Fruit fly (Drosophila melanogaster) whole organism, embryonic: ENCODE results near the gene CG10862.

Experiments
- CG10366 ChIP-seq: fragments of 200-800 bp; sonication (Bioruptor generic); IDR thresholded peaks from 2 replicates; pipeline ENCODE4 v1.3.6; 2022; ENCODE audit warnings: missing biosample characterization, missing genetic modification characterization
- CG10654 ChIP-seq: fragments of 200-800 bp; sonication (Bioruptor generic); optimal IDR thresholded peaks from 2 replicates; lab custom pipeline; 2016; ENCODE audit warnings: missing biosample characterization, missing genetic modification characterization
- CG11398 ChIP-seq: fragments of 200-800 bp; sonication (Bioruptor generic); optimal IDR thresholded peaks from 2 replicates; lab custom pipeline; 2016; ENCODE audit warnings: missing biosample characterization, missing genetic modification characterization
- CG11695 ChIP-seq: fragments of 200-800 bp; sonication (Bioruptor generic); IDR thresholded peaks from 3 replicates; pipeline ENCODE4 v1.3.6; 2022; ENCODE audit warnings: missing biosample characterization, missing genetic modification characterization
- CG12155 ChIP-seq: fragments of 200-800 bp; sonication (Bioruptor generic); optimal IDR thresholded peaks from 3 replicates; lab custom pipeline; 2016; ENCODE audit warnings: missing biosample characterization, missing genetic modification characterization
- CG15269 ChIP-seq: fragments of 200-800 bp; sonication (Bioruptor generic); optimal IDR thresholded peaks from 2 replicates; lab custom pipeline; 2018; ENCODE audit warnings: missing biosample characterization, mild to moderate bottlenecking, missing genetic modification characterization, moderate library complexity
- CG15479 ChIP-seq: fragments of 200-800 bp; sonication (Bioruptor generic); optimal IDR thresholded peaks from 3 replicates; lab custom pipeline; 2019; ENCODE audit warnings: missing biosample characterization, mild to moderate bottlenecking, missing genetic modification characterization, moderate library complexity
- CG15696 ChIP-seq: fragments of 200-800 bp; sonication (Bioruptor generic); optimal IDR thresholded peaks from 2 replicates; lab custom pipeline; 2019; ENCODE audit warnings: missing biosample characterization, mild to moderate bottlenecking, missing genetic modification characterization, moderate library complexity
- CG1602 ChIP-seq: fragments of 200-800 bp; sonication (Bioruptor generic); optimal IDR thresholded peaks from 3 replicates; lab custom pipeline; 2016; ENCODE audit warnings: missing biosample characterization, missing genetic modification characterization
- CG2116 ChIP-seq: fragments of 200-800 bp; sonication (Bioruptor generic); optimal IDR thresholded peaks from 3 replicates; lab custom pipeline; 2018; ENCODE audit warnings: missing biosample characterization, mild to moderate bottlenecking, missing genetic modification characterization
- CG2129 ChIP-seq: fragments of 200-800 bp; sonication (Bioruptor generic); IDR thresholded peaks from 2 replicates; pipeline ENCODE4 v1.3.6; 2022; ENCODE audit warnings: missing biosample characterization, missing genetic modification characterization; ENCODE audit not compliant: partially characterized antibody
- CG2202 ChIP-seq: fragments of 200-800 bp; sonication (Bioruptor generic); optimal IDR thresholded peaks from 2 replicates; lab custom pipeline; 2018; ENCODE audit warnings: missing biosample characterization, mild to moderate bottlenecking, missing genetic modification characterization
- CG2875 ChIP-seq: fragments of 200-800 bp; sonication (Bioruptor generic); optimal IDR thresholded peaks from 2 replicates; lab custom pipeline; 2017; ENCODE audit warnings: missing biosample characterization, mild to moderate bottlenecking, missing genetic modification characterization, missing genetic modification reagents
- CG31224 ChIP-seq: fragments of 200-800 bp; sonication (Bioruptor generic); IDR thresholded peaks from 2 replicates; pipeline ENCODE4 v1.3.6; 2022; ENCODE audit warnings: missing biosample characterization, missing genetic modification characterization
- CG31441 ChIP-seq: fragments of 200-800 bp; sonication (Bioruptor generic); IDR thresholded peaks from 2 replicates; pipeline ENCODE4 v1.3.6; 2022; ENCODE audit warnings: missing biosample characterization, missing genetic modification characterization
- CG3281 ChIP-seq: fragments of 200-800 bp; sonication (Bioruptor generic); optimal IDR thresholded peaks from 3 replicates; lab custom pipeline; 2017; ENCODE audit warnings: missing biosample characterization, mild to moderate bottlenecking, missing genetic modification characterization
- CG3407 ChIP-seq: fragments of 200-800 bp; sonication (Bioruptor generic); optimal IDR thresholded peaks from 2 replicates; lab custom pipeline; 2018; ENCODE audit warnings: missing biosample characterization, mild to moderate bottlenecking, missing genetic modification characterization
- CG4404 ChIP-seq: fragments of 200-800 bp; sonication (Bioruptor generic); IDR thresholded peaks from 2 replicates; pipeline ENCODE4 v1.3.6; 2022; ENCODE audit warnings: missing biosample characterization, missing genetic modification characterization
- CG4424 ChIP-seq: fragments of 200-800 bp; sonication (Bioruptor generic); optimal IDR thresholded peaks from 3 replicates; lab custom pipeline; 2016; ENCODE audit warnings: missing biosample characterization, missing genetic modification characterization
- CG4707 ChIP-seq: fragments of 200-800 bp; sonication (Bioruptor generic); optimal IDR thresholded peaks from 2 replicates; lab custom pipeline; 2018; ENCODE audit warnings: missing biosample characterization, mild to moderate bottlenecking, missing genetic modification characterization, moderate library complexity
- CG4730 ChIP-seq: fragments of 200-800 bp; sonication (Bioruptor generic); IDR thresholded peaks from 2 replicates; pipeline ENCODE4 v1.3.6; 2022; ENCODE audit warnings: missing biosample characterization, missing genetic modification characterization
- CG4820 ChIP-seq: fragments of 200-800 bp; sonication (Bioruptor generic); optimal IDR thresholded peaks from 3 replicates; lab custom pipeline; 2016; ENCODE audit warnings: missing biosample characterization, missing genetic modification characterization
- CG6683 ChIP-seq: fragments of 200-800 bp; sonication (Bioruptor generic); optimal IDR thresholded peaks from 2 replicates; lab custom pipeline; 2017; ENCODE audit warnings: missing biosample characterization, mild to moderate bottlenecking, missing genetic modification characterization, missing genetic modification reagents
- CG6813 ChIP-seq: fragments of 200-800 bp; sonication (Bioruptor generic); optimal IDR thresholded peaks from 2 replicates; lab custom pipeline; 2017; ENCODE audit warnings: missing biosample characterization, missing genetic modification characterization, mild to moderate bottlenecking, moderate library complexity, missing genetic modification reagents
- CG7357 ChIP-seq: fragments of 200-800 bp; sonication (Bioruptor generic); IDR thresholded peaks from 3 replicates; pipeline ENCODE4 v1.3.6; 2022; ENCODE audit warnings: missing biosample characterization, missing genetic modification characterization
- CG7372 ChIP-seq: fragments of 200-800 bp; sonication (Bioruptor generic); IDR thresholded peaks from 2 replicates; pipeline ENCODE4 v1.3.6; 2022; ENCODE audit warnings: missing biosample characterization, missing genetic modification characterization
- CG7839 ChIP-seq: fragments of 200-800 bp; sonication (Bioruptor generic); optimal IDR thresholded peaks from 3 replicates; lab custom pipeline; 2018; ENCODE audit warnings: missing biosample characterization, mild to moderate bottlenecking, missing genetic modification characterization, moderate library complexity
- CG9437 ChIP-seq: fragments of 200-800 bp; sonication (Bioruptor generic); optimal IDR thresholded peaks from 2 replicates; lab custom pipeline; 2018; ENCODE audit warnings: missing biosample characterization, mild to moderate bottlenecking, missing genetic modification characterization
- CG9609 ChIP-seq: fragments of 200-800 bp; sonication (Bioruptor generic); optimal IDR thresholded peaks from 3 replicates; lab custom pipeline; 2016; ENCODE audit warnings: missing biosample characterization, missing genetic modification characterization
- Dbx ChIP-seq: fragments of 200-800 bp; sonication (Bioruptor generic); IDR thresholded peaks from 3 replicates; pipeline ENCODE4 v1.3.6; 2022; ENCODE audit warnings: missing biosample characterization, missing genetic modification characterization
- Dp ChIP-seq: fragments of 200-800 bp; sonication (Bioruptor generic); optimal IDR thresholded peaks from 2 replicates; lab custom pipeline; 2018; ENCODE audit warnings: missing biosample characterization, mild to moderate bottlenecking, missing genetic modification characterization, moderate library complexity
- Lim3 ChIP-seq: fragments of 200-800 bp; sonication (Bioruptor generic); IDR thresholded peaks from 2 replicates; pipeline ENCODE4 v1.3.6; 2022; ENCODE audit warnings: missing biosample characterization, missing genetic modification characterization
- NK7.1 ChIP-seq: fragments of 200-800 bp; sonication (Bioruptor generic); optimal IDR thresholded peaks from 3 replicates; lab custom pipeline; 2016; ENCODE audit warnings: missing biosample characterization, missing genetic modification characterization
- Nf-YB ChIP-seq: fragments of 200-800 bp; sonication (Bioruptor generic); optimal IDR thresholded peaks from 3 replicates; lab custom pipeline; 2019; ENCODE audit warnings: missing biosample characterization, mild to moderate bottlenecking, missing genetic modification characterization, moderate library complexity
- Optix ChIP-seq: fragments of 200-800 bp; sonication (Bioruptor generic); IDR thresholded peaks from 3 replicates; pipeline ENCODE4 v1.3.6; 2022; ENCODE audit warnings: missing biosample characterization, missing genetic modification characterization
- YL-1 ChIP-seq: fragments of 200-800 bp; sonication (Bioruptor generic); optimal IDR thresholded peaks from 3 replicates; lab custom pipeline; 2017; ENCODE audit warnings: missing biosample characterization, mild to moderate bottlenecking, missing genetic modification characterization
- bigmax ChIP-seq: fragments of 200-800 bp; sonication (Bioruptor generic); optimal IDR thresholded peaks from 2 replicates; lab custom pipeline; 2018; ENCODE audit warnings: missing biosample characterization, mild to moderate bottlenecking, missing genetic modification characterization
- chinmo ChIP-seq: fragments of 200-800 bp; sonication (Bioruptor generic); IDR thresholded peaks from 4 replicates; pipeline ENCODE4 v1.3.6; 2022; ENCODE audit warnings: missing biosample characterization, missing genetic modification characterization; ENCODE audit not compliant: partially characterized antibody
- disco-r ChIP-seq: fragments of 200-800 bp; sonication (Bioruptor generic); optimal IDR thresholded peaks from 2 replicates; lab custom pipeline; 2016; ENCODE audit warnings: missing biosample characterization, missing genetic modification characterization
- gce ChIP-seq: fragments of 200-800 bp; sonication (Bioruptor generic); IDR thresholded peaks from 3 replicates; pipeline ENCODE4 v1.3.6; 2022; ENCODE audit warnings: missing biosample characterization, missing genetic modification characterization
- gro ChIP-seq: fragments of 200-800 bp; sonication (Bioruptor generic); optimal IDR thresholded peaks from 2 replicates; lab custom pipeline; 2016; ENCODE audit warnings: missing biosample characterization, missing genetic modification characterization
- kah ChIP-seq: fragments of 200-800 bp; sonication (Bioruptor generic); optimal IDR thresholded peaks from 2 replicates; lab custom pipeline; 2018; ENCODE audit warnings: missing biosample characterization, mild to moderate bottlenecking, missing genetic modification characterization
- lbe ChIP-seq: fragments of 200-800 bp; sonication (Bioruptor generic); optimal IDR thresholded peaks from 2 replicates; lab custom pipeline; 2016; ENCODE audit warnings: missing biosample characterization, mild to moderate bottlenecking, missing genetic modification characterization
- lmd ChIP-seq: fragments of 200-800 bp; sonication (Bioruptor generic); IDR thresholded peaks from 2 replicates; pipeline ENCODE4 v1.3.6; 2022; ENCODE audit warnings: missing biosample characterization, missing genetic modification characterization
- mld ChIP-seq: fragments of 200-800 bp; sonication (Bioruptor generic); IDR thresholded peaks from 3 replicates; pipeline ENCODE4 v1.3.6; 2022; ENCODE audit warnings: missing biosample characterization, missing genetic modification characterization; ENCODE audit not compliant: partially characterized antibody
- otp ChIP-seq: fragments of 200-800 bp; sonication (Bioruptor generic); IDR thresholded peaks from 3 replicates; pipeline ENCODE4, ENCODE4 v1.3.6; 2022; ENCODE audit warnings: missing biosample characterization, missing genetic modification characterization
- seq ChIP-seq: fragments of 200-800 bp; sonication (Bioruptor generic); IDR thresholded peaks from 2 replicates; pipeline ENCODE4 v1.3.6; 2022; ENCODE audit warnings: missing biosample characterization, missing genetic modification characterization
- tgo ChIP-seq: fragments of 200-800 bp; sonication (Bioruptor generic); IDR thresholded peaks from 3 replicates; pipeline ENCODE4 v1.3.6; 2022; ENCODE audit warnings: missing biosample characterization, missing genetic modification characterization
- toy ChIP-seq: fragments of 200-800 bp; sonication (Bioruptor generic); IDR thresholded peaks from 2 replicates; pipeline ENCODE4 v1.3.6; 2022; ENCODE audit warnings: missing biosample characterization, missing genetic modification characterization
- unpg ChIP-seq: fragments of 200-800 bp; sonication (Bioruptor generic); optimal IDR thresholded peaks from 3 replicates; lab custom pipeline; 2018; ENCODE audit warnings: missing biosample characterization, mild to moderate bottlenecking, missing genetic modification characterization, moderate library complexity

The CG10862 gene

dm6 chr3L:3632500-3633183 lies 21.9 kb downstream of the CG10862 start (continued):
- peak; percentile 31 for TF ChIP-seq YL-1 (GFP tag; lab: Kevin White, UChicago)
- TF ChIP-seq unpg (GFP tag; lab: Kevin White, UChicago) = peak; percentile 83
- TF ChIP-seq CG11695 (GFP tag; lab: Robert Waterston, UW) = peak; percentile 89
- TF ChIP-seq CG2875 (GFP tag; lab: Kevin White, UChicago) = peak; percentile 54
- TF ChIP-seq CG3281 (GFP tag; lab: Kevin White, UChicago) = peak; percentile 84
- no peak for TF ChIP-seq CG15479 (GFP tag; lab: Kevin White, UChicago)
- TF ChIP-seq CG7372 (GFP tag; lab: Robert Waterston, UW) = peak; percentile 89
- no peak for TF ChIP-seq disco-r
- TF ChIP-seq kah (GFP tag; lab: Kevin White, UChicago) = peak; percentile 24
- peak; percentile 93 for TF ChIP-seq seq (GFP tag; lab: Robert Waterston, UW)
- TF ChIP-seq CG2129 (GFP tag; lab: Robert Waterston, UW) = no peak
- TF ChIP-seq CG6683 (GFP tag; lab: Kevin White, UChicago) = peak; percentile 56
- peak; percentile 81 for TF ChIP-seq CG4404
- TF ChIP-seq CG6813 = peak; percentile 65
- no peak for TF ChIP-seq CG11398 (GFP tag; lab: Kevin White, UChicago)
- peak; percentile 89 for TF ChIP-seq tgo (GFP tag; lab: Robert Waterston, UW)
- peak; percentile 81 for TF ChIP-seq otp (GFP tag; lab: Robert Waterston, UW)
- no peak for TF ChIP-seq CG4707
- TF ChIP-seq CG31224 (GFP tag; lab: Robert Waterston, UW) = peak; percentile 84
- peak; percentile 80 for TF ChIP-seq CG4424 (GFP tag; lab: Kevin White, UChicago)
- TF ChIP-seq CG2116 = peak; percentile 33
- TF ChIP-seq CG3407 (GFP tag; lab: Kevin White, UChicago) = peak; percentile 48
- no peak for TF ChIP-seq CG9609 (GFP tag; lab: Kevin White, UChicago)
- peak; percentile 80 for TF ChIP-seq Lim3 (GFP tag; lab: Robert Waterston, UW)
- peak; percentile 85 for TF ChIP-seq CG7357
- peak; percentile 78 for TF ChIP-seq CG12155 (GFP tag; lab: Kevin White, UChicago)
- peak; percentile 79 for TF ChIP-seq CG4730 (GFP tag; lab: Robert Waterston, UW)
- TF ChIP-seq CG15269 (tag; lab: Kevin White, UChicago) = peak; percentile 89
- TF ChIP-seq chinmo (GFP tag; lab: Robert Waterston, UW) = peak; percentile 53; the same call in 1 of the 4 replicates
- peak; percentile 95 for TF ChIP-seq Nf-YB (GFP tag; lab: Kevin White, UChicago)
- peak; percentile 94 for TF ChIP-seq lmd (GFP tag; lab: Robert Waterston, UW)
- no peak for TF ChIP-seq Dp (GFP tag; lab: Kevin White, UChicago)
- TF ChIP-seq CG1602 (GFP tag; lab: Kevin White, UChicago) = peak; percentile 76
- TF ChIP-seq NK7.1 (GFP tag; lab: Kevin White, UChicago) = no peak
- peak; percentile 90; the same call in 2 of the 3 replicates for TF ChIP-seq Dbx (GFP tag; lab: Robert Waterston, UW)
- TF ChIP-seq CG2202 (tag; lab: Kevin White, UChicago) = peak; percentile 7
- no peak for TF ChIP-seq mld (GFP tag; lab: Robert Waterston, UW)
- TF ChIP-seq CG7839 = peak; percentile 91
- TF ChIP-seq CG15696 (tag; lab: Kevin White, UChicago) = peak; percentile 17
- TF ChIP-seq Optix (GFP tag; lab: Robert Waterston, UW) = peak; percentile 82
- TF ChIP-seq gro (GFP tag; lab: Kevin White, UChicago) = no peak
- TF ChIP-seq CG9437 = peak; percentile 71
- TF ChIP-seq toy (GFP tag; lab: Robert Waterston, UW) = no peak; the same call in 1 of the 2 replicates
- peak; percentile 59; the same call in 1 of the 3 replicates for TF ChIP-seq gce (GFP tag; lab: Robert Waterston, UW)
- TF ChIP-seq bigmax (GFP tag; lab: Kevin White, UChicago) = no peak
- peak; percentile 70 for TF ChIP-seq CG4820 (GFP tag; lab: Kevin White, UChicago)
- peak; percentile 73 for TF ChIP-seq CG31441 (GFP tag; lab: Robert Waterston, UW)
- TF ChIP-seq CG10366 (GFP tag; lab: Robert Waterston, UW) = peak; percentile 91
- no peak for TF ChIP-seq lbe (GFP tag; lab: Kevin White, UChicago)
- peak; percentile 21 for TF ChIP-seq CG10654
